Worm (Caenorhabditis elegans): Measurements from ENCODE around the gene F56B3.6.
A peak's percentile ranks its signal among the peaks of the same experiment; 100 is the strongest.

The F56B3.6 gene

DNA sequence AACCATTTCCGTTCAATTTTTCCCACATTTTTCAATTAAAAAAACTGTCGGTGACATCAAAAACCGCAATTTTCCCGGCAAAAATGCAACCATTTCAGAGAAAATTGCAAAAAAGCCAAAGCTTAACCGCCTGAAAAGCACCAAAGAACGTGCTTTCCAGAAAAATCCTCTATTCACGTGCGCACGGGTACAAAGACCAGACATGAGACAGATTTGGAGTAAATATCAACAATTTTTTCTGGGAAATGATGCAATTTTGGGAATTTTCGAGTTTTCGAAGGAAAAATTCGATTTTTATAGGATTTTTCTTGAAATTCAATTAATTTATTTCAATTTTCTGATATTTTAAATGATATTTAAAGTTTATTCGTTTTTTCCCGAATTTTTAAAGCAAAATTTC is 41.3 kb downstream of the F56B3.6 start:
- TF ChIP-seq pha-4 (tag; optimal IDR thresholded peaks at IDR 0.05) = no peak
- TF ChIP-seq sptf-1 (tag; optimal IDR thresholded peaks at IDR 0.05) = no peak
- no peak for TF ChIP-seq hlh-1 (tag; optimal IDR thresholded peaks at IDR 0.05)
- no peak for TF ChIP-seq ceh-83 (GFP tag; optimal IDR thresholded peaks at IDR 0.05)
- no peak for TF ChIP-seq mep-1 (tag; optimal IDR thresholded peaks at IDR 0.05)
- TF ChIP-seq nhr-12 (tag; optimal IDR thresholded peaks at IDR 0.05) = no peak
- TF ChIP-seq ceh-39 (tag; optimal IDR thresholded peaks at IDR 0.05) = no peak
- no peak for TF ChIP-seq nhr-2 (tag; optimal IDR thresholded peaks at IDR 0.05)
- TF ChIP-seq drap-1 (GFP tag; optimal IDR thresholded peaks at IDR 0.05) = no peak
- TF ChIP-seq sem-2 (GFP tag; optimal IDR thresholded peaks at IDR 0.05) = no peak
- TF ChIP-seq elt-1 (tag; optimal IDR thresholded peaks at IDR 0.05; ENCODE audit: borderline replicate concordance, insufficient read depth) = no peak
- TF ChIP-seq mls-2 (tag; optimal IDR thresholded peaks at IDR 0.05) = no peak
- TF ChIP-seq zip-8 (tag; optimal IDR thresholded peaks at IDR 0.05) = no peak

DNA sequence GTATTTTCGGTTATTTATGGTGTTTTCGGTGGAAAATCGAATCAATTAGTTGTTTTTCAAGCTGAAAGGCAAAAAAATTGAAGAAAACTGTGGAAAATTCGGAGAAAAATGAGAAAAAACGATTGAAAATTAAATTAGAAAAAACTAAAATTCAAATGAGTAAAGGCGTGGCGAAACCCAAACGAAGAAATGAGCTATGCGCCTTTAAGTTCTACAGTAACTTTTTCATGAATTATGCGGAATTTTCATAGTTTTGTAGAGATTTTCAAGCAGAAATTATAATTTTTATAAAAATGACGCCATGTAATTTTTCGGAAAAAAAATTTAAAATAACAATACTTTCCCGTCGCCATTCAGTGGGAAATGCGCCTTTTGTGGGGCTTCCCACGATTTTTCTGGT is 41.8 kb downstream of the F56B3.6 start:
- TF ChIP-seq sem-2 (GFP tag; optimal IDR thresholded peaks at IDR 0.05) (no peak), ces-1 (GFP tag; optimal IDR thresholded peaks at IDR 0.05) (no peak), ceh-83 (GFP tag; optimal IDR thresholded peaks at IDR 0.05) (no peak), lsy-2 (tag; optimal IDR thresholded peaks at IDR 0.05) (no peak), cnd-1 (tag; optimal IDR thresholded peaks at IDR 0.05) (no peak), mep-1 (tag; optimal IDR thresholded peaks at IDR 0.05) (no peak), hlh-1 (tag; optimal IDR thresholded peaks at IDR 0.05) (no peak), ham-2 (GFP tag; optimal IDR thresholded peaks at IDR 0.05) (no peak), nhr-2 (tag; optimal IDR thresholded peaks at IDR 0.05) (no peak), unc-120 (tag; optimal IDR thresholded peaks at IDR 0.05; ENCODE audit: poor library complexity, severe bottlenecking) (no peak), nhr-237 (tag; optimal IDR thresholded peaks at IDR 0.05) (no peak), nhr-12 (tag; optimal IDR thresholded peaks at IDR 0.05) (no peak), unc-39 (tag; optimal IDR thresholded peaks at IDR 0.05) (no peak), lin-13 (tag; optimal IDR thresholded peaks at IDR 0.05) (no peak), bed-3 (GFP tag; optimal IDR thresholded peaks at IDR 0.05) (no peak), mab-5 (tag; optimal IDR thresholded peaks at IDR 0.05) (no peak), ztf-11 (tag; optimal IDR thresholded peaks at IDR 0.05) (no peak)

DNA sequence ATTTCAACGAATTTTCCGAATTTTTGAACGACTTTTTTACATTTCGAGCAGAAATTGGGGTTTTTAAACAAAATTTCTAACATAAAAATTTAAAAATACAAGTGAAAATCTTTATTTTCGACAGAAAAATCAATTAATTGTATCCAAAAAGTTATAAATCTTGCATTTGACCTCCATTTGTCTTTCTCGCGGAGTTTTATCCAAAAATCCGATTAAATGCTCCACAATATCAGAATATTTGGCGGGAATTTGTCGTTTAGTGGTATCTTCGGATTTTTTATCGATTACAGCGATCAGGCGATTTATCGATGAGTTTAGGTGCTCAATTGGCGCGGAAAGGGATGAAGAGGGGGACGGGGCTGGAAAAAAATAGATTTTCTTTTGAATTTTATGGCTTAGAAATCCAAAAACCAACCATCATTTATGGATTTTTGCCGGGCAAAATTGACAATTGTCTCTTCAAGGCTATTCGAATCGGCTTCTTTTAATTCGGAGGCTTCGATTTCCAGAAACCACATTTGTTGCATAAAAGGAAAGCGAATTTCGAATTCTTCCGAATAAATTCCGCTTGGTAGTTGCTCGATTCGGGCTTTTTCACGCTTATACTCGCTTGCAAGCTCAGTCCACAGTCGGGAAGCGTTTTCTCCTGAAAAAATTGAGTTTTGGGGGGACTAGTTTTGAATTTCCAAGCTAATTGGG is 42.6 kb downstream of the F56B3.6 start:
- TF ChIP-seq lin-13 (tag; optimal IDR thresholded peaks at IDR 0.05) = no peak
- no peak for TF ChIP-seq nhr-28 (tag; optimal IDR thresholded peaks at IDR 0.05)
- no peak for TF ChIP-seq unc-62 (GFP tag; optimal IDR thresholded peaks at IDR 0.05)
- no peak for TF ChIP-seq mep-1 (tag; optimal IDR thresholded peaks at IDR 0.05)
- no peak for TF ChIP-seq elt-1 (tag; optimal IDR thresholded peaks at IDR 0.05; ENCODE audit: borderline replicate concordance, insufficient read depth)
- TF ChIP-seq ceh-83 (GFP tag; optimal IDR thresholded peaks at IDR 0.05) = no peak
- TF ChIP-seq ces-1 (GFP tag; optimal IDR thresholded peaks at IDR 0.05) = no peak
- TF ChIP-seq nhr-76 (tag; optimal IDR thresholded peaks at IDR 0.05) = no peak
- no peak for TF ChIP-seq unc-120 (tag; optimal IDR thresholded peaks at IDR 0.05; ENCODE audit: poor library complexity, severe bottlenecking)
- no peak for TF ChIP-seq zip-8 (tag; optimal IDR thresholded peaks at IDR 0.05)
- no peak for TF ChIP-seq nhr-237 (tag; optimal IDR thresholded peaks at IDR 0.05)

DNA sequence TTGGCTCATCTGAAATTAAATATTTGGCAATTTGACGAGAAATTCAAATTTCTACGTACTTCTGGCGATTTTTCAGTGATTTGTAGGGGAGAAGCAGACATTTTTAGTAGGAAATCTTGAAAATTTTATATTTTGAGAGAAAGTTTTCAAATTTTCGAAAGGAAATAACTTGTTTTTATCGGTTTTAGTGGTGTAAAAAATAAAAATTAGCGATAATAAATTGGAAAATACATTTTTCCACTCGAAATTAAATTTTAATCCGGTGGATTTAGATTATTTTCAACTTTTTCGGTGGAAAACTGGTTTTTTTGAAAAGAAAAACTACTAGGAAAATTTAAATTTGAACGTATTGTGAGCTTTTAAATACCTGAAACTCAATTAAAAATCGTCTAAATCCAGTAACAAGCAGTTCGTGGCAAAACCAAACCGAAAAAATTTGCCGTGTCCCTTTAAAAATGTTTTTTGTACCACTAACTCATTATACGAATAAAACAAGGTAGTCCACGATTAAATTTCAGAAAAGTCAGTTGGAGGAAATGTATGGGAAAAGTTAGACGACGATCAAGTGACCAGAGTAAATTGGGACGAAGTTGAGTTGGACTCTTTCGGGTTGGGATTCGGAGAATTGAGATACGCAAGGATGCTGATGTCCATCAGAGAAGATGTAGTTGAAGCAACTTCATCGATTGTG is 44.1 kb downstream of the F56B3.6 start, which contains the start of the genes madf-1 and Y55F3BR.10:
TSS of gene madf-1 (minus strand) at position 101 of the 691 bp plus-strand sequence.
TSS of gene Y55F3BR.10 (plus strand) at position 641 of the 691 bp plus-strand sequence.
- TF ChIP-seq snpc-4 (tag; optimal IDR thresholded peaks at IDR 0.05) = no peak
- TF ChIP-seq tbx-8 (GFP tag; optimal IDR thresholded peaks at IDR 0.05) = no peak
- TF ChIP-seq lsy-2 (tag; optimal IDR thresholded peaks at IDR 0.05) = no peak
- no peak for TF ChIP-seq nhr-28 (tag; optimal IDR thresholded peaks at IDR 0.05)
- no peak for TF ChIP-seq hlh-1 (tag; optimal IDR thresholded peaks at IDR 0.05)
- no peak for TF ChIP-seq ham-2 (GFP tag; optimal IDR thresholded peaks at IDR 0.05)
- TF ChIP-seq sem-2 (GFP tag; optimal IDR thresholded peaks at IDR 0.05) = no peak
- no peak for TF ChIP-seq zip-8 (tag; optimal IDR thresholded peaks at IDR 0.05)

DNA sequence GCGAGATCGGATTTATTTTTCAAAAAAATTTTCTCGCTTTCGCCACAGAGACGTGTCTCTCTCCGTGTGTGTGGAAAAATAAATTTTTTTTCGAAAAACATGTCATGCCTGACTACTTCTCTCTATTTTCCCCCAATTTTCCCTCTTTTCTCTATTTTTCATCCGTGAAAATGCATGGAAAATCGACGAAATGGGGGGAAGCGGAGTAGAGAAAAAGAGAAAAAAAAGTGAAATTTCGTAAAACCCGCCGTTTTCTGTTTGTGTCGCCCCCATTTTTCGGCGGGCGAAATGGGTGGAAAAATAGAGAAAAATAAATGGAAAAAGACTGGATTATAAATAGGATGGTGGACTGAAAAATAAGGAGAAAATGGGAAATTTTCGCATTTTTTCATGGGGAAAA is 45.7 kb downstream of the F56B3.6 start:
- TF ChIP-seq ceh-39 (tag; optimal IDR thresholded peaks at IDR 0.05) (no peak), tbx-8 (GFP tag; optimal IDR thresholded peaks at IDR 0.05) (no peak), snpc-4 (tag; optimal IDR thresholded peaks at IDR 0.05) (no peak), M03D4.4 (tag; optimal IDR thresholded peaks at IDR 0.05) (no peak), drap-1 (GFP tag; optimal IDR thresholded peaks at IDR 0.05) (no peak), blmp-1 (tag; optimal IDR thresholded peaks at IDR 0.05) (peak; percentile 84), ces-1 (GFP tag; optimal IDR thresholded peaks at IDR 0.05) (peak; percentile 37), flh-1 (GFP tag; optimal IDR thresholded peaks at IDR 0.05) (no peak), mab-5 (tag; optimal IDR thresholded peaks at IDR 0.05) (no peak), cnd-1 (tag; optimal IDR thresholded peaks at IDR 0.05) (no peak)
